Fruit fly (Drosophila melanogaster): ENCODE data around the gene AkhR.

The AkhR gene

dm6 chr2L:6708997-6709662 lies 6.9 kb downstream of the AkhR start, which contains the start of gene Tsp (continued):
- TF ChIP-seq CG7928 (GFP tag; optimal IDR thresholded peaks at IDR 0.05), result no peak
- peak; percentile 43; the same call in 1 of the 3 replicates for TF ChIP-seq so (GFP tag; IDR thresholded peaks at IDR 0.05)
- TF ChIP-seq Meics (GFP tag; optimal IDR thresholded peaks at IDR 0.05), result peak; percentile 17
- no peak for TF ChIP-seq CG14014 (GFP tag; IDR thresholded peaks at IDR 0.05)
- 0 out of 2 replicates have a peak, but pooled peaks have one; percentile 18 for TF ChIP-seq Bgb (GFP tag; IDR thresholded peaks at IDR 0.05; ENCODE audit: partially characterized antibody)
- no peak for TF ChIP-seq schlank (tag; optimal IDR thresholded peaks at IDR 0.05)
- peak; percentile 5; the same call in 1 of the 2 replicates for TF ChIP-seq E2f2 (GFP tag; IDR thresholded peaks at IDR 0.05)
- no peak for TF ChIP-seq CG1024 (GFP tag; IDR thresholded peaks at IDR 0.05)
- no peak for TF ChIP-seq tll (GFP tag; optimal IDR thresholded peaks at IDR 0.05)
- TF ChIP-seq CG10979 (tag; optimal IDR thresholded peaks at IDR 0.05), result no peak
- no peak for TF ChIP-seq CG11695 (GFP tag; IDR thresholded peaks at IDR 0.05)
- TF ChIP-seq BtbVII (GFP tag; optimal IDR thresholded peaks at IDR 0.05), result no peak
- no peak for TF ChIP-seq CG12744 (GFP tag; optimal IDR thresholded peaks at IDR 0.05)
- no peak for TF ChIP-seq tio (GFP tag; optimal IDR thresholded peaks at IDR 0.05)
- TF ChIP-seq CG2202 (tag; optimal IDR thresholded peaks at IDR 0.05), result no peak
- TF ChIP-seq CG6791 (GFP tag; IDR thresholded peaks at IDR 0.05; ENCODE audit: partially characterized antibody), result no peak
- TF ChIP-seq CG13287 (GFP tag; IDR thresholded peaks at IDR 0.05; ENCODE audit: partially characterized antibody), result peak; percentile 62; the same call in 1 of the 2 replicates
- no peak for TF ChIP-seq CG9215 (GFP tag; IDR thresholded peaks at IDR 0.05)
- no peak for TF ChIP-seq TFAM (GFP tag; optimal IDR thresholded peaks at IDR 0.05)
- TF ChIP-seq grau (tag; optimal IDR thresholded peaks at IDR 0.05), result peak; percentile 11
- TF ChIP-seq Pdp1 (GFP tag; optimal IDR thresholded peaks at IDR 0.05), result peak in 1 of 2 experiments; percentile 54
- TF ChIP-seq CG42726 (GFP tag; IDR thresholded peaks at IDR 0.05; ENCODE audit: partially characterized antibody), result 0 out of 2 replicates have a peak, but pooled peaks have one; percentile 47
- TF ChIP-seq CG8478 (optimal IDR thresholded peaks at IDR 0.05), result no peak
- no peak for TF ChIP-seq CG18476 (GFP tag; optimal IDR thresholded peaks at IDR 0.05)
- TF ChIP-seq Opbp (GFP tag; IDR thresholded peaks at IDR 0.05; ENCODE audit: partially characterized antibody), result 0 out of 3 replicates have a peak, but pooled peaks have one; percentile 27
- no peak for TF ChIP-seq CG1647 (GFP tag; optimal IDR thresholded peaks at IDR 0.05)
- TF ChIP-seq ssp (GFP tag; IDR thresholded peaks at IDR 0.05), result no peak
- TF ChIP-seq vfl (GFP tag; optimal IDR thresholded peaks at IDR 0.05), result no peak
- peak; percentile 17; the same call in 1 of the 3 replicates for TF ChIP-seq ci (GFP tag; IDR thresholded peaks at IDR 0.05)
- TF ChIP-seq lov (optimal IDR thresholded peaks at IDR 0.05), result no peak
- no peak for TF ChIP-seq lov (GFP tag; IDR thresholded peaks at IDR 0.05)
- TF ChIP-seq nom (GFP tag; optimal IDR thresholded peaks at IDR 0.05), result peak; percentile 46
- TF ChIP-seq ac (GFP tag; optimal IDR thresholded peaks at IDR 0.05), result no peak
- no peak for TF ChIP-seq bsh (GFP tag; optimal IDR thresholded peaks at IDR 0.05)
- TF ChIP-seq Adf1 (GFP tag; IDR thresholded peaks at IDR 0.05), result peak; percentile 95
- peak; percentile 7 for TF ChIP-seq CG8359 (GFP tag; optimal IDR thresholded peaks at IDR 0.05; ENCODE audit: borderline replicate concordance)
- no peak for TF ChIP-seq Dfd (GFP tag; optimal IDR thresholded peaks at IDR 0.05)
- TF ChIP-seq CG10267 (tag; optimal IDR thresholded peaks at IDR 0.05), result peak; percentile 1
- no peak for TF ChIP-seq sim (GFP tag; IDR thresholded peaks at IDR 0.05)
- peak; percentile 79 for TF ChIP-seq Jarid2 (GFP tag; optimal IDR thresholded peaks at IDR 0.05)
- TF ChIP-seq Eip74EF (GFP tag; optimal IDR thresholded peaks at IDR 0.05), result peak in 1 of 2 experiments; percentile 64

All from whole organism, embryonic.